Worm (Caenorhabditis elegans) whole organism, L1 larva: ENCODE data around the gene crp-1.

ENCODE experiments used
- ceh-90 ChIP-seq: sonication (generic microtip); optimal IDR thresholded peaks from 2 replicates; lab custom pipeline; 2016; ENCODE audit warnings: missing genetic modification characterization, missing compliant biosample characterization
- dpl-1 ChIP-seq, 3 experiments: fragments of 150-350 bp in 2 of 3; sonication (generic microtip) in 1 of 3; optimal IDR thresholded peaks; 2 replicates each; lab custom pipeline; 2014 to 2017; ENCODE audit warnings: missing biosample characterization in 3 of 3, missing genetic modification characterization in 3 of 3, missing genetic modification reagents in 3 of 3
- efl-1 ChIP-seq, 4 experiments: fragments of 150-350 bp; optimal IDR thresholded peaks in 3 of 4; peaks in 1 of 4; 1 replicate in 1 of 4; 2 replicates in 3 of 4; lab custom pipeline; 2014; ENCODE audit warnings: missing biosample characterization in 2 of 4, missing genetic modification characterization in 2 of 4, missing genetic modification reagents in 2 of 4
- egl-27 ChIP-seq, 2 experiments: fragments of 150-350 bp in 1 of 2; sonication (generic microtip); optimal IDR thresholded peaks; 3 replicates each; lab custom pipeline; 2017 to 2018; ENCODE audit warnings: missing biosample characterization in 2 of 2, missing genetic modification characterization in 2 of 2, missing genetic modification reagents in 2 of 2
- lin-13 ChIP-seq: fragments of 150-350 bp; optimal IDR thresholded peaks from 2 replicates; lab custom pipeline; 2014; ENCODE audit warnings: missing biosample characterization, missing genetic modification reagents, missing genetic modification characterization
- lin-35 ChIP-seq, 2 experiments: fragments of 150-350 bp; optimal IDR thresholded peaks; 2 replicates each; lab custom pipeline; 2014; ENCODE audit warnings: missing biosample characterization in 2 of 2, missing genetic modification characterization in 2 of 2, missing genetic modification reagents in 2 of 2
- lsy-2 ChIP-seq, 2 experiments: fragments of 150-350 bp; optimal IDR thresholded peaks; 2 replicates each; lab custom pipeline; 2014; ENCODE audit warnings: missing biosample characterization in 2 of 2, missing genetic modification characterization in 2 of 2
- mep-1 ChIP-seq: fragments of 150-350 bp; optimal IDR thresholded peaks from 2 replicates; lab custom pipeline; 2014; ENCODE audit warnings: missing biosample characterization, missing genetic modification characterization
- nhr-237 ChIP-seq: fragments of 150-350 bp; optimal IDR thresholded peaks from 2 replicates; lab custom pipeline; 2014; ENCODE audit warnings: missing biosample characterization, missing genetic modification characterization
- nhr-85 ChIP-seq: sonication (generic microtip); peaks from one replicate; lab custom pipeline; 2016; ENCODE audit warnings: missing genetic modification characterization, inconsistent platforms, missing compliant biosample characterization
- rnt-1 ChIP-seq: sonication (generic microtip); optimal IDR thresholded peaks from 2 replicates; lab custom pipeline; 2016; ENCODE audit warnings: mild to moderate bottlenecking, missing genetic modification characterization, moderate library complexity, missing compliant biosample characterization

DNA sequence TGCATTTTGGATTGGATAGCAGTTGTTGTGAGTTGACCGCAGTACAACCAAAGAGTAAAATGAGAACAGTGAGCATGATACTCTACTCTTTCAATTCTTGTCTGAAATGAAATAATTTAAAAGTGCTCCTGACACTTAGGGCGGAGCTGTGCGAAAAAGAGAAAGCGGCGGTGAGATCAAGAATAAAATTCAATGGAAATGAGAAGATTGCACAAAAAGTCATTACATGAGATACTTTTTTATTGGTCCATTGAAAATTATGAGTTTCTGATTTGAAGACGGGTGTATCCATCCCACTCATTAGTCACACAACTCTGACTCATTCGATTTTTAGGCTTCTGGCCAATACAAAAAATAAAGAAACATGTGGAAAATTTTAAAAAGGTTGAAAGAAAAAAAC lies 21.1 kb upstream of the crp-1 start, which contains the start of gene F22E12.1:
- TF ChIP-seq ceh-90 = no peak
- no peak for TF ChIP-seq efl-1 (optimal IDR thresholded peaks at IDR 0.05; lab: Kevin White, UChicago)
- TF ChIP-seq efl-1 (GFP tag; optimal IDR thresholded peaks at IDR 0.05 in 1 of 2; lab: Kevin White, UChicago) = no peak
- TF ChIP-seq nhr-237 (tag; lab: Kevin White, UChicago) = no peak
- no peak for TF ChIP-seq dpl-1 (GFP tag; optimal IDR thresholded peaks at IDR 0.05; lab: Kevin White, UChicago)
- no peak for TF ChIP-seq lsy-2 (tag; optimal IDR thresholded peaks at IDR 0.05; lab: Kevin White, UChicago)
- no peak for TF ChIP-seq lin-35 (GFP tag; optimal IDR thresholded peaks at IDR 0.05; lab: Kevin White, UChicago)
- TF ChIP-seq mep-1 (tag; lab: Kevin White, UChicago) = no peak
- TF ChIP-seq lin-13 (GFP tag; lab: Kevin White, UChicago) = no peak
- TF ChIP-seq egl-27 (tag; optimal IDR thresholded peaks at IDR 0.05; lab: Kevin White, UChicago) = no peak
- TF ChIP-seq rnt-1 = no peak
- no peak for TF ChIP-seq nhr-85 (tag; lab: Kevin White, UChicago)
